Fruit fly (Drosophila melanogaster) whole organism, embryonic: Measurements from ENCODE around the gene rols.
A peak's percentile ranks its signal among the peaks of the same experiment; 100 is the strongest.

Experiments used
- Awh ChIP-seq: fragments of 200-800 bp; sonication (Bioruptor generic); IDR thresholded peaks from 2 replicates; pipeline ENCODE4, ENCODE4 v1.3.6; 2022; ENCODE audit warnings: missing biosample characterization, missing genetic modification characterization
- Bdp1 ChIP-seq: fragments of 200-800 bp; sonication (Bioruptor generic); optimal IDR thresholded peaks from 3 replicates; lab custom pipeline; 2016; ENCODE audit warnings: missing biosample characterization, missing genetic modification characterization
- Bgb ChIP-seq: fragments of 200-800 bp; sonication (Bioruptor generic); IDR thresholded peaks from 2 replicates; pipeline ENCODE4 v1.3.6; 2022; ENCODE audit warnings: missing biosample characterization, missing genetic modification characterization; ENCODE audit not compliant: partially characterized antibody
- CG10462 ChIP-seq: fragments of 200-800 bp; sonication (Bioruptor generic); optimal IDR thresholded peaks from 2 replicates; lab custom pipeline; 2016; ENCODE audit warnings: missing biosample characterization, missing genetic modification characterization
- CG10565 ChIP-seq: fragments of 200-800 bp; sonication (Bioruptor generic); optimal IDR thresholded peaks from 3 replicates; lab custom pipeline; 2016; ENCODE audit warnings: missing biosample characterization, mild to moderate bottlenecking, missing genetic modification characterization
- CG10959 ChIP-seq: fragments of 200-800 bp; sonication (Bioruptor generic); IDR thresholded peaks from 2 replicates; pipeline ENCODE4 v1.3.6; 2022; ENCODE audit warnings: missing biosample characterization, missing genetic modification characterization
- CG12744 ChIP-seq: fragments of 200-800 bp; sonication (Bioruptor generic); optimal IDR thresholded peaks from 2 replicates; lab custom pipeline; 2016; ENCODE audit warnings: missing biosample characterization, missing genetic modification characterization
- CG1529 ChIP-seq: fragments of 200-800 bp; sonication (Bioruptor generic); optimal IDR thresholded peaks from 3 replicates; lab custom pipeline; 2018; ENCODE audit warnings: missing biosample characterization, missing genetic modification characterization
- CG17361 ChIP-seq: fragments of 200-800 bp; sonication (Bioruptor generic); IDR thresholded peaks from 3 replicates; pipeline ENCODE4 v1.3.6; 2022; ENCODE audit warnings: missing biosample characterization, missing genetic modification characterization
- CG17385 ChIP-seq: fragments of 200-800 bp; sonication (Bioruptor generic); optimal IDR thresholded peaks from 3 replicates; lab custom pipeline; 2018; ENCODE audit warnings: missing biosample characterization, mild to moderate bottlenecking, missing genetic modification characterization
- CG18476 ChIP-seq: fragments of 200-800 bp; sonication (Bioruptor generic); optimal IDR thresholded peaks from 2 replicates; lab custom pipeline; 2016; ENCODE audit warnings: missing biosample characterization, mild to moderate bottlenecking, missing genetic modification characterization
- CG34224 ChIP-seq: fragments of 200-800 bp; sonication (Bioruptor generic); IDR thresholded peaks from 3 replicates; pipeline ENCODE4 v1.3.6; 2022; ENCODE audit warnings: missing biosample characterization, missing genetic modification characterization; ENCODE audit not compliant: partially characterized antibody
- CG4617 ChIP-seq: fragments of 200-800 bp; sonication (Bioruptor generic); optimal IDR thresholded peaks from 3 replicates; lab custom pipeline; 2016; ENCODE audit warnings: missing biosample characterization, missing genetic modification characterization, borderline replicate concordance
- CG5180 ChIP-seq: fragments of 200-800 bp; sonication (Bioruptor generic); optimal IDR thresholded peaks from 3 replicates; lab custom pipeline; 2017; ENCODE audit warnings: missing biosample characterization, missing genetic modification characterization, mild to moderate bottlenecking, moderate library complexity, missing genetic modification reagents
- CG8944 ChIP-seq: fragments of 200-800 bp; sonication (Bioruptor generic); optimal IDR thresholded peaks from 3 replicates; lab custom pipeline; 2016; ENCODE audit warnings: missing biosample characterization, missing genetic modification characterization
- CrebB ChIP-seq: fragments of 200-800 bp; sonication (Bioruptor generic); optimal IDR thresholded peaks from 3 replicates; lab custom pipeline; 2018; ENCODE audit warnings: missing biosample characterization, mild to moderate bottlenecking, missing genetic modification characterization
- Deaf1 ChIP-seq: fragments of 200-800 bp; optimal IDR thresholded peaks from 3 replicates; lab custom pipeline; 2019; ENCODE audit warnings: missing biosample characterization, mild to moderate bottlenecking, missing genetic modification characterization, moderate library complexity
- E2f1 ChIP-seq: fragments of 200-800 bp; sonication (Bioruptor generic); IDR thresholded peaks from 2 replicates; pipeline ENCODE4 v1.3.6; 2022; ENCODE audit warnings: missing biosample characterization, missing genetic modification characterization
- Gsc ChIP-seq: fragments of 200-800 bp; sonication (Bioruptor generic); IDR thresholded peaks from 2 replicates; pipeline ENCODE4 v1.3.6; 2022; ENCODE audit warnings: missing biosample characterization, missing genetic modification characterization
- Hey ChIP-seq: fragments of 200-800 bp; sonication (Bioruptor generic); optimal IDR thresholded peaks from 3 replicates; lab custom pipeline; 2018; ENCODE audit warnings: missing biosample characterization, mild to moderate bottlenecking, missing genetic modification characterization
- Max ChIP-seq: fragments of 200-800 bp; sonication (Bioruptor generic); optimal IDR thresholded peaks from 2 replicates; lab custom pipeline; 2016; ENCODE audit warnings: missing biosample characterization, mild to moderate bottlenecking, missing genetic modification characterization
- Myb ChIP-seq: fragments of 200-800 bp; sonication (Bioruptor generic); optimal IDR thresholded peaks from 2 replicates; lab custom pipeline; 2016; ENCODE audit warnings: missing biosample characterization, missing genetic modification characterization
- Sox100B ChIP-seq: fragments of 200-800 bp; sonication (Bioruptor generic); optimal IDR thresholded peaks from 3 replicates; lab custom pipeline; 2018; ENCODE audit warnings: missing biosample characterization, mild to moderate bottlenecking, missing genetic modification characterization
- Sry-β ChIP-seq: fragments of 200-800 bp; sonication (Bioruptor generic); optimal IDR thresholded peaks from 2 replicates; lab custom pipeline; 2018; ENCODE audit warnings: missing biosample characterization, mild to moderate bottlenecking, missing genetic modification characterization, moderate library complexity
- Ssrp ChIP-seq: fragments of 200-800 bp; sonication (Bioruptor generic); optimal IDR thresholded peaks from 2 replicates; lab custom pipeline; 2018; ENCODE audit warnings: missing biosample characterization, mild to moderate bottlenecking, missing genetic modification characterization, moderate library complexity
- Trl ChIP-seq, 3 experiments: fragments of >200 bp in 2 of 3; fragments of 200-800 bp in 1 of 3; sonication (Bioruptor generic) in 1 of 3; optimal IDR thresholded peaks; 2 replicates in 1 of 3; 3 replicates in 2 of 3; lab custom pipeline; 2016 to 2017; ENCODE audit warnings: missing biosample characterization in 1 of 3, missing genetic modification characterization in 1 of 3
- bsh ChIP-seq, 2 experiments: fragments of 200-800 bp; sonication (Bioruptor generic); optimal IDR thresholded peaks; 2 replicates each; lab custom pipeline; 2017 to 2018; ENCODE audit warnings: mild to moderate bottlenecking in 2 of 2, missing biosample characterization in 2 of 2, missing genetic modification characterization in 2 of 2, moderate library complexity in 1 of 2
- cad ChIP-seq: fragments of >200 bp; optimal IDR thresholded peaks from 2 replicates; lab custom pipeline; 2017; ENCODE audit warnings: missing biosample characterization, missing genetic modification characterization
- cas ChIP-seq: fragments of 200-800 bp; sonication (Bioruptor generic); IDR thresholded peaks from 2 replicates; pipeline ENCODE4 v1.3.6; 2022; ENCODE audit warnings: missing biosample characterization, missing genetic modification characterization
- corto ChIP-seq: fragments of 200-800 bp; sonication (Bioruptor generic); optimal IDR thresholded peaks from 2 replicates; lab custom pipeline; 2016; ENCODE audit warnings: missing biosample characterization, mild to moderate bottlenecking, missing genetic modification characterization, moderate library complexity
- crol ChIP-seq: fragments of 200-800 bp; sonication (Bioruptor generic); IDR thresholded peaks from 2 replicates; pipeline ENCODE4 v1.3.6; 2022; ENCODE audit warnings: missing biosample characterization, missing genetic modification characterization
- dan ChIP-seq: fragments of 200-800 bp; sonication (Bioruptor generic); IDR thresholded peaks from 2 replicates; pipeline ENCODE4 v1.3.6; 2022; ENCODE audit warnings: missing biosample characterization, missing genetic modification characterization
- dysf ChIP-seq: fragments of 200-800 bp; sonication (Bioruptor generic); IDR thresholded peaks from 3 replicates; pipeline ENCODE4 v1.3.6; 2022; ENCODE audit warnings: missing biosample characterization, missing genetic modification characterization
- en ChIP-seq: fragments of 200-800 bp; sonication (Bioruptor generic); optimal IDR thresholded peaks from 2 replicates; lab custom pipeline; 2016; ENCODE audit warnings: missing biosample characterization, missing genetic modification characterization
- fd64A ChIP-seq: fragments of 200-800 bp; sonication (Bioruptor generic); optimal IDR thresholded peaks from 3 replicates; lab custom pipeline; 2018; ENCODE audit warnings: missing biosample characterization, mild to moderate bottlenecking, missing genetic modification characterization
- gem ChIP-seq: fragments of 200-800 bp; sonication (Bioruptor generic); optimal IDR thresholded peaks from 2 replicates; lab custom pipeline; 2019; ENCODE audit warnings: missing biosample characterization, mild to moderate bottlenecking, missing genetic modification characterization, moderate library complexity
- hbn ChIP-seq: fragments of 200-800 bp; sonication (Bioruptor generic); IDR thresholded peaks from 2 replicates; pipeline ENCODE4 v1.3.6; 2022; ENCODE audit warnings: missing biosample characterization, missing genetic modification characterization; ENCODE audit not compliant: partially characterized antibody
- jing ChIP-seq: fragments of 200-800 bp; sonication (Bioruptor generic); optimal IDR thresholded peaks from 2 replicates; lab custom pipeline; 2018; ENCODE audit warnings: missing biosample characterization, mild to moderate bottlenecking, missing genetic modification characterization
- lmd ChIP-seq: fragments of 200-800 bp; sonication (Bioruptor generic); IDR thresholded peaks from 2 replicates; pipeline ENCODE4 v1.3.6; 2022; ENCODE audit warnings: missing biosample characterization, missing genetic modification characterization
- maf-S ChIP-seq: fragments of 200-800 bp; sonication (Bioruptor generic); optimal IDR thresholded peaks from 2 replicates; lab custom pipeline; 2016; ENCODE audit warnings: missing biosample characterization, missing genetic modification characterization
- odd ChIP-seq: fragments of 200-800 bp; sonication (Bioruptor generic); optimal IDR thresholded peaks from 2 replicates; lab custom pipeline; 2017; ENCODE audit warnings: missing biosample characterization, mild to moderate bottlenecking, missing genetic modification characterization
- p53 ChIP-seq: fragments of 200-800 bp; sonication (Bioruptor generic); optimal IDR thresholded peaks from 2 replicates; lab custom pipeline; 2016; ENCODE audit warnings: missing biosample characterization, missing genetic modification characterization
- phol ChIP-seq: fragments of 200-800 bp; sonication (Bioruptor generic); optimal IDR thresholded peaks from 3 replicates; lab custom pipeline; 2018; ENCODE audit warnings: missing biosample characterization, mild to moderate bottlenecking, missing genetic modification characterization, moderate library complexity
- pnt ChIP-seq: fragments of 200-800 bp; sonication (Bioruptor generic); optimal IDR thresholded peaks from 3 replicates; lab custom pipeline; 2016; ENCODE audit warnings: missing biosample characterization, missing genetic modification characterization
- slou ChIP-seq: fragments of 200-800 bp; sonication (Bioruptor generic); optimal IDR thresholded peaks from 3 replicates; lab custom pipeline; 2016; ENCODE audit warnings: missing biosample characterization, missing genetic modification characterization
- ssp ChIP-seq: fragments of 200-800 bp; sonication (Bioruptor generic); IDR thresholded peaks from 2 replicates; pipeline ENCODE4 v1.3.6; 2022; ENCODE audit warnings: missing biosample characterization, missing genetic modification characterization
- tap ChIP-seq: fragments of 200-800 bp; optimal IDR thresholded peaks from 3 replicates; lab custom pipeline; 2019; ENCODE audit warnings: missing biosample characterization, mild to moderate bottlenecking, missing genetic modification characterization, moderate library complexity
- tin ChIP-seq: fragments of 200-800 bp; sonication (Bioruptor generic); optimal IDR thresholded peaks from 3 replicates; lab custom pipeline; 2016; ENCODE audit warnings: missing biosample characterization, missing genetic modification characterization

Gene rols

DNA sequence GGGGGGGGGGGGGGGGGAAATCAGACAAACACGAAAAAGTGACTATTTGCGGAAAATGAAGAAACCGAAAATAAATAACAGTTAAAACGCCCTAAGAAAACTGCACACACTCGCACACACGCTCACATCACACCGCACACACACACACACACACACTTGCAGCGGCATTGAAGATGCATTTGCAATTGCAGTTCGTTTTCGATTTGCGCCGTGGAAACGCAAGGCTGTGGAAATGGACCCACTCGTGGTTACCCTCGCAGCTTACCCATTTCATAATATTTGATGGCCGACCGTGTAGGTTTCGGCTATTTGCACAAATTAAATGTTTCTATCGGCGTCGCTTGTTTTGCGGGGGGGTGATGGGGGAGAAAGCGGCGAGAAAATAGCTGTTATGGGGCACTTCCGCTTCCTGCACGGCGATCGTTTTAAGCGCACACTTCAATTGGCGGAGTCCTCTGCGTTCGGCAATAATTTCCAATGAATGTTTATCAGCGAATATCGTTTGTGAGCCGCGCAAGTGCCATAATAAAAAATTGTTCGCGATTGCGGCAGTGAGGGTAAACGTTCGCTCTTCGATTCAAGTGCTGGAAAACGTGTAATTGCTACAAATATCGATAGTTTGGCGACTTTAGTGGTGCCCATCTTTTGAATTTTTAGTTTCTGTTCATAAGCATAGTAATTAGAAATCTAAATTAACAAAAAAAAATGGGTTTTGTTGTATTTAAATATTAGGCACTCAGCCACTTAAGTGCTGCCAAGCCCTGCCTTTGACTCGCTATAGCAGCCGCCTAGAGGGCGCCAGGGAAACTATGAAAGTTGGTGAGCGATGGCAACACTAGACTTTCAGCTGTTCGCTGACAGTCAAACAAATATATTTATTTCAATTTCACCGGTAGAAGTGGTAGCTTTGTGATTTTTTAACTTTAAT is 62.1 kb downstream of the rols start, which contains the start of the genes Pop2 and CG6928 (continued):
- TF ChIP-seq Bdp1 (GFP tag; lab: Kevin White, UChicago) (peak; percentile 80), cad (GFP tag; lab: Kevin White, UChicago) (no peak), lmd (GFP tag; lab: Robert Waterston, UW) (peak; percentile 71), CG10565 (peak; percentile 43), fd64A (GFP tag; lab: Kevin White, UChicago) (no peak), phol (peak; percentile 84), CG5180 (GFP tag; lab: Kevin White, UChicago) (no peak), Bgb (GFP tag; lab: Robert Waterston, UW) (peak; percentile 83), bsh (GFP tag; optimal IDR thresholded peaks at IDR 0.05; lab: Kevin White, UChicago) (peak in 1 of 2 experiments; percentile 39), crol (GFP tag; lab: Robert Waterston, UW) (peak; percentile 96), CG34224 (GFP tag; lab: Robert Waterston, UW) (peak; percentile 84), Deaf1 (tag; lab: Kevin White, UChicago) (peak; percentile 31), dysf (GFP tag; lab: Robert Waterston, UW) (peak; percentile 71), CG18476 (peak; percentile 62), CG8944 (GFP tag; lab: Kevin White, UChicago) (peak; percentile 87), ssp (peak; percentile 60), E2f1 (GFP tag; lab: Robert Waterston, UW) (peak; percentile 59), Myb (peak; percentile 83), Max (GFP tag; lab: Kevin White, UChicago) (peak; percentile 77), corto (GFP tag; lab: Kevin White, UChicago) (no peak), Awh (no peak), tin (GFP tag; lab: Kevin White, UChicago) (peak; percentile 77), Sry-β (GFP tag; lab: Kevin White, UChicago) (peak; percentile 25), CrebB (tag; lab: Kevin White, UChicago) (peak; percentile 40), CG10462 (GFP tag; lab: Kevin White, UChicago) (peak; percentile 13), CG10959 (GFP tag; lab: Robert Waterston, UW) (peak; percentile 51), tap (no peak), Hey (tag; lab: Kevin White, UChicago) (no peak), CG4617 (GFP tag; lab: Kevin White, UChicago) (peak; percentile 97), cas (GFP tag; lab: Robert Waterston, UW) (peak; percentile 32; the same call in 1 of the 2 replicates), slou (GFP tag; lab: Kevin White, UChicago) (peak; percentile 56), dan (no peak), maf-S (peak; percentile 82), Trl (optimal IDR thresholded peaks at IDR 0.05; lab: Kevin White, UChicago) (peak in 1 of 2 experiments; percentile 3), Trl (GFP tag; optimal IDR thresholded peaks at IDR 0.05; lab: Kevin White, UChicago) (peak; percentile 87), Sox100B (GFP tag; lab: Kevin White, UChicago) (no peak), CG12744 (GFP tag; lab: Kevin White, UChicago) (peak; percentile 68), jing (no peak), en (GFP tag; lab: Kevin White, UChicago) (no peak), CG17361 (GFP tag; lab: Robert Waterston, UW) (peak; percentile 67), gem (tag; lab: Kevin White, UChicago) (peak; percentile 70), CG1529 (GFP tag; lab: Kevin White, UChicago) (no peak), p53 (GFP tag; lab: Kevin White, UChicago) (peak; percentile 68), Ssrp (tag; lab: Kevin White, UChicago) (peak; percentile 48), pnt (GFP tag; lab: Kevin White, UChicago) (peak; percentile 82), hbn (GFP tag; lab: Robert Waterston, UW) (peak; percentile 92), Gsc (no peak), odd (GFP tag; lab: Kevin White, UChicago) (peak; percentile 28), CG17385 (GFP tag; lab: Kevin White, UChicago) (peak; percentile 31)
